Worm (Caenorhabditis elegans) whole organism, L4 larva: ENCODE results near the gene tufm-1.
A peak's percentile ranks its signal among the peaks of the same experiment; 100 is the strongest.

Experiments used
- R02D3.7 ChIP-seq: fragments of 150-350 bp; sonication (generic microtip); optimal IDR thresholded peaks from 3 replicates; lab custom pipeline; 2014; ENCODE audit warnings: missing biosample characterization, missing genetic modification characterization
- aha-1 ChIP-seq: fragments of 150-350 bp; peaks from one replicate; lab custom pipeline; 2014; ENCODE audit warnings: missing biosample characterization, missing genetic modification characterization
- lsy-2 ChIP-seq, 2 experiments: fragments of 150-350 bp in 1 of 2; sonication (generic microtip) in 1 of 2; optimal IDR thresholded peaks; 2 replicates each; lab custom pipeline; 2014 to 2017; ENCODE audit warnings: missing biosample characterization in 2 of 2, missing genetic modification characterization in 2 of 2
- php-3 ChIP-seq: fragments of 200-800 bp; sonication (Bioruptor generic); IDR thresholded peaks from 2 replicates; pipeline ENCODE4 v1.3.6; 2022; ENCODE audit warnings: missing genetic modification reagents, missing genetic modification characterization, missing compliant biosample characterization
- unc-62 ChIP-seq, 3 experiments: fragments of 150-350 bp in 1 of 3; sonication (generic microtip); optimal IDR thresholded peaks in 2 of 3; peaks in 1 of 3; 1 replicate in 1 of 3; 2 replicates in 2 of 3; lab custom pipeline; 2014 to 2017; ENCODE audit warnings: missing biosample characterization in 3 of 3, missing genetic modification characterization in 3 of 3, missing genetic modification reagents in 3 of 3, missing genotype in 1 of 3

DNA sequence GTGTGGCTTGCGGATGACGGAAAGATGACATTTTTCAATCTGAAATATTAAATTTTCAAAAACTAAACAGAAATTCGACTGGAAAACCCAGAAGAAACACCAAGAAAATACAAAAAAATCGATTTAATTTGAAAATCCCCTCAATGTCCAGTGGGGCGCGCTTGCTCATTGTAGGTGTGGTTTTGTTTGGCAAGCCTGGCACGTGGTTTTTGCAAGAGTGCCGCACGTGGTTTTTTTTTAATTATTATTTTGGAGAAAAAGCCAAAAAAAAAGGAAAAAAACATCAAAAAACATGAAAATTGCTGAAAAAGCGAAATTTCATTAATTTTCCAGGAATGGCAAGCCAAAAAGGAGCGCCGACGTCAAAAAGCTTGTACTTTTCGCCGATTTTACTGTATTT, 46.1 kb downstream of the tufm-1 start, which contains the start of gene swsn-3:
- TF ChIP-seq aha-1 (no peak), php-3 (0 out of 2 replicates have a peak, but pooled peaks have one; percentile 20), R02D3.7 (peak; percentile 20), lsy-2 (tag; optimal IDR thresholded peaks at IDR 0.05; lab: Kevin White, UChicago) (peak; percentile 20 to 94), unc-62 (GFP tag; optimal IDR thresholded peaks at IDR 0.05 in 1 of 2; lab: Kevin White, UChicago) (no peak), unc-62 (tag; optimal IDR thresholded peaks at IDR 0.05; lab: Kevin White, UChicago) (no peak)
